Worm (Caenorhabditis elegans) whole organism, early embryonic: ENCODE results near the gene srh-159.

Experiments used
- B0310.2 ChIP-seq: sonication (generic microtip); optimal IDR thresholded peaks from 2 replicates; lab custom pipeline; 2016; ENCODE audit warnings: mild to moderate bottlenecking, missing genetic modification characterization, missing compliant biosample characterization
- F13C5.2 ChIP-seq: sonication (generic microtip); optimal IDR thresholded peaks from 2 replicates; lab custom pipeline; 2017; ENCODE audit warnings: mild to moderate bottlenecking, missing genetic modification characterization, inconsistent platforms, missing compliant biosample characterization
- aly-1 ChIP-seq: sonication (generic microtip); optimal IDR thresholded peaks from 2 replicates; lab custom pipeline; 2016; ENCODE audit warnings: missing genetic modification characterization, missing compliant biosample characterization
- ama-1 ChIP-seq: fragments of 150-350 bp; optimal IDR thresholded peaks from 2 replicates; lab custom pipeline; 2014
- ceh-13 ChIP-seq: fragments of 200-800 bp; sonication (Bioruptor generic); optimal IDR thresholded peaks from 2 replicates; lab custom pipeline; 2018; ENCODE audit warnings: mild to moderate bottlenecking, missing genetic modification characterization, missing compliant biosample characterization
- ceh-36 ChIP-seq: sonication (generic microtip); optimal IDR thresholded peaks from 2 replicates; lab custom pipeline; 2016; ENCODE audit warnings: missing genetic modification characterization, inconsistent platforms, missing compliant biosample characterization
- ets-7 ChIP-seq: sonication (generic microtip); optimal IDR thresholded peaks from 2 replicates; lab custom pipeline; 2016; ENCODE audit warnings: missing genotype, missing genetic modification characterization, missing compliant biosample characterization
- flt-1 ChIP-seq: fragments of 200-800 bp; sonication (Bioruptor generic); IDR thresholded peaks from 2 replicates; pipeline ENCODE4 v1.3.6; 2022; ENCODE audit warnings: missing genetic modification characterization, missing compliant biosample characterization
- hmbx-1 ChIP-seq: sonication (generic microtip); optimal IDR thresholded peaks from 2 replicates; lab custom pipeline; 2016; ENCODE audit warnings: mild to moderate bottlenecking, missing genetic modification characterization, missing compliant biosample characterization
- hmg-4 ChIP-seq: fragments of 200-800 bp; sonication (Bioruptor generic); optimal IDR thresholded peaks from 2 replicates; lab custom pipeline; 2018; ENCODE audit warnings: mild to moderate bottlenecking, missing genetic modification characterization, missing compliant biosample characterization
- hnd-1 ChIP-seq: sonication (generic microtip); optimal IDR thresholded peaks from 2 replicates; lab custom pipeline; 2016; ENCODE audit warnings: missing genetic modification characterization, missing compliant biosample characterization
- pes-1 ChIP-seq: fragments of 200-800 bp; sonication (Bioruptor generic); IDR thresholded peaks from 2 replicates; pipeline ENCODE4 v1.3.6; 2022; ENCODE audit warnings: missing genetic modification reagents, missing genetic modification characterization, missing compliant biosample characterization
- scrt-1 ChIP-seq: fragments of 200-800 bp; sonication (Bioruptor generic); IDR thresholded peaks from 2 replicates; pipeline ENCODE4 v1.3.6; 2022; ENCODE audit warnings: missing genetic modification characterization, missing compliant biosample characterization
- sea-1 ChIP-seq: fragments of 200-800 bp; sonication (Bioruptor generic); conservative IDR thresholded peaks from 2 replicates; pipeline ENCODE4 v1.3.6; 2022; ENCODE audit warnings: missing genetic modification characterization, missing compliant biosample characterization
- tbx-11 ChIP-seq: fragments of 200-800 bp; sonication (Bioruptor generic); IDR thresholded peaks from 2 replicates; pipeline ENCODE4 v1.3.6; 2022; ENCODE audit warnings: missing genetic modification characterization, missing compliant biosample characterization
- tbx-37 ChIP-seq: fragments of 200-800 bp; sonication (Bioruptor generic); conservative IDR thresholded peaks from 2 replicates; pipeline ENCODE4 v1.3.6; 2022; ENCODE audit warnings: missing genetic modification reagents, missing genetic modification characterization, missing compliant biosample characterization
- tra-4 ChIP-seq: sonication (generic microtip); optimal IDR thresholded peaks from 2 replicates; lab custom pipeline; 2017; ENCODE audit warnings: missing genetic modification characterization, missing compliant biosample characterization

The srh-159 gene

ce11 chrV:17217690-17218089, 35.5 kb downstream of the srh-159 start, which contains the start of gene srbc-62:
TSS of gene srbc-62 (plus strand) at chrV:17217990.
- TF ChIP-seq scrt-1 = no peak
- no peak for TF ChIP-seq flt-1 (GFP tag; lab: Robert Waterston, UW)
- TF ChIP-seq ets-7 (tag; lab: Kevin White, UChicago) = no peak
- no peak for TF ChIP-seq hmg-4

ce11 chrV:17220345-17220744, 38.2 kb downstream of the srh-159 start, which contains the start of gene srh-109:
TSS of gene srh-109 (minus strand) at chrV:17220445.
- TF ChIP-seq ceh-36 (tag; lab: Kevin White, UChicago) (no peak), hmbx-1 (tag; lab: Kevin White, UChicago) (no peak), ets-7 (tag; lab: Kevin White, UChicago) (no peak), flt-1 (GFP tag; lab: Robert Waterston, UW) (no peak), tbx-11 (GFP tag; lab: Robert Waterston, UW) (no peak), ama-1 (lab: Kevin White, UChicago) (no peak), ceh-13 (GFP tag; lab: Kevin White, UChicago) (no peak), aly-1 (tag; lab: Kevin White, UChicago) (no peak), tbx-37 (GFP tag; lab: Robert Waterston, UW) (no peak), scrt-1 (no peak), hnd-1 (tag; lab: Kevin White, UChicago) (no peak), B0310.2 (tag; lab: Kevin White, UChicago) (no peak), F13C5.2 (tag; lab: Kevin White, UChicago) (no peak), sea-1 (GFP tag; lab: Robert Waterston, UW) (no peak), tra-4 (no peak), hmg-4 (no peak), pes-1 (GFP tag; lab: Robert Waterston, UW) (no peak)

DNA sequence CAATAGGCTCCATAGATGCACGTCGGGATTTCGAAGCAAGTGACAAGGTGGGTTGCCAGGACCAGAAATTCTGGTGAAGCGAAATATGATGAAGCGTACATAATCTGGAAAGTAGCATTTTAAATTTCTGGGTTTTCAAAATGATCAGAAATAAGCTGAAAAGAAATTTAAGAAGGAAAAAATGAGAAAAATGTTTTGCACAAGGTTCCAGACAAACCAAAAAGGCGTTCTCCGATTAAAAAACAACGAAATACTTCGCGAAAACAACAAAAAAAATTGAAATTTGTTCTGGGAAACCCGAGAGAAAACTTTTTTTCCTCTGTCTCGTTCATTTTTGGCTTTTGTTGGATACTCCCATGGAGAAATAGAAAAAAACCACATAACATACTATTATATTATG, 41.2 kb downstream of the srh-159 start, which contains the start of gene srh-252:
Gene srh-252, minus strand, starts transcription at position 101 of the 400 bp plus-strand sequence.
- TF ChIP-seq ets-7 (tag; lab: Kevin White, UChicago) (no peak), tbx-11 (GFP tag; lab: Robert Waterston, UW) (no peak), scrt-1 (no peak)

ce11 chrV:17225389-17225788, 43.2 kb downstream of the srh-159 start, which contains the start of gene scl-25:
TSS of gene scl-25 (plus strand) at chrV:17225689.
- no peak for TF ChIP-seq hmg-4
- no peak for TF ChIP-seq flt-1 (GFP tag; lab: Robert Waterston, UW)
- TF ChIP-seq hnd-1 (tag; lab: Kevin White, UChicago) = no peak
- no peak for TF ChIP-seq tra-4
- no peak for TF ChIP-seq B0310.2 (tag; lab: Kevin White, UChicago)
- no peak for TF ChIP-seq ceh-13 (GFP tag; lab: Kevin White, UChicago)
- no peak for TF ChIP-seq scrt-1
- no peak for TF ChIP-seq hmbx-1 (tag; lab: Kevin White, UChicago)

DNA sequence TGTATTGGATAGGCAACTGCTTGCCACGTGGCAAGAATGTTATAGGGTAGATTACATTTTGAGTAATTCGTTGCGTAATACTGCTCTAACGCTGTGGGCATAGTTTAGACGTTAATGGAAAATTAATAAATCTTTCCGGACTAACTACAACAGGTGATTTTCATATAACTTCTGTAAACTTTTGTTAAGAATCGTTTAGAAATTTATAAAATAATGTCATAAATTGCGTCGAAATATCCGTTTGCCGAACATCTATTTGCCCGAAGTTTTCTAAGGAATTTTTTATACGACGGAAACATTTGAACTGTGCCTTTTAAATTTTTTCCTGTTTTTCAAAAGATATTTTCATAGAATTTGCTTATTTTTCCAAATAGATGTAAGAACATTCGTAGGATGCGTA, 44.0 kb downstream of the srh-159 start, which contains the start of gene srh-112:
Gene srh-112, minus strand, starts transcription at position 101 of the 400 bp plus-strand sequence.
- TF ChIP-seq scrt-1 (no peak), ets-7 (tag; lab: Kevin White, UChicago) (no peak), aly-1 (tag; lab: Kevin White, UChicago) (no peak), B0310.2 (tag; lab: Kevin White, UChicago) (no peak), tra-4 (no peak), F13C5.2 (tag; lab: Kevin White, UChicago) (no peak), flt-1 (GFP tag; lab: Robert Waterston, UW) (no peak), tbx-37 (GFP tag; lab: Robert Waterston, UW) (no peak), hmbx-1 (tag; lab: Kevin White, UChicago) (no peak), pes-1 (GFP tag; lab: Robert Waterston, UW) (no peak), hmg-4 (no peak), ceh-36 (tag; lab: Kevin White, UChicago) (no peak), hnd-1 (tag; lab: Kevin White, UChicago) (no peak), sea-1 (GFP tag; lab: Robert Waterston, UW) (no peak), ama-1 (lab: Kevin White, UChicago) (no peak), ceh-13 (GFP tag; lab: Kevin White, UChicago) (no peak), tbx-11 (GFP tag; lab: Robert Waterston, UW) (no peak)

- TF ChIP-seq tra-4 (no peak), tbx-11 (GFP tag; lab: Robert Waterston, UW) (no peak), pes-1 (GFP tag; lab: Robert Waterston, UW) (no peak), hnd-1 (tag; lab: Kevin White, UChicago) (no peak), hmg-4 (no peak), sea-1 (GFP tag; lab: Robert Waterston, UW) (no peak), ceh-36 (tag; lab: Kevin White, UChicago) (no peak), flt-1 (GFP tag; lab: Robert Waterston, UW) (no peak), F13C5.2 (tag; lab: Kevin White, UChicago) (no peak), tbx-37 (GFP tag; lab: Robert Waterston, UW) (no peak), ets-7 (tag; lab: Kevin White, UChicago) (no peak)
Observed at ce11 chrV:17232403-17232802, 50.3 kb downstream of the srh-159 start.
